Worm (Caenorhabditis elegans) whole organism, mixed stage, embryonic: ENCODE measurements around the gene nhr-129.

Experiments
- bed-3 ChIP-seq: fragments of 200-800 bp; sonication (Bioruptor generic); optimal IDR thresholded peaks from 3 replicates; lab custom pipeline; 2018; ENCODE audit warnings: mild to moderate bottlenecking, missing genetic modification characterization, moderate library complexity, missing compliant biosample characterization
- blmp-1 ChIP-seq: fragments of 150-350 bp; optimal IDR thresholded peaks from 2 replicates; lab custom pipeline; 2014; ENCODE audit warnings: missing biosample characterization, missing genetic modification characterization
- ceh-39 ChIP-seq: fragments of 150-350 bp; optimal IDR thresholded peaks from 2 replicates; lab custom pipeline; 2014; ENCODE audit warnings: missing biosample characterization, missing genetic modification characterization
- ceh-83 ChIP-seq: fragments of 200-800 bp; sonication (Bioruptor generic); optimal IDR thresholded peaks from 2 replicates; lab custom pipeline; 2018; ENCODE audit warnings: mild to moderate bottlenecking, missing genetic modification characterization, missing compliant biosample characterization
- ces-1 ChIP-seq: fragments of 150-350 bp; optimal IDR thresholded peaks from 2 replicates; lab custom pipeline; 2014; ENCODE audit warnings: missing biosample characterization, missing genetic modification reagents, missing genetic modification characterization
- cnd-1 ChIP-seq: fragments of 200-800 bp; sonication (Bioruptor generic); optimal IDR thresholded peaks from 2 replicates; lab custom pipeline; 2018; ENCODE audit warnings: mild to moderate bottlenecking, missing genetic modification characterization, missing compliant biosample characterization
- drap-1 ChIP-seq: fragments of 200-800 bp; sonication (Bioruptor generic); optimal IDR thresholded peaks from 3 replicates; lab custom pipeline; 2018; ENCODE audit warnings: mild to moderate bottlenecking, missing genetic modification characterization, missing compliant biosample characterization
- elt-3 ChIP-seq: fragments of 150-350 bp; optimal IDR thresholded peaks from 2 replicates; lab custom pipeline; 2014; ENCODE audit warnings: missing biosample characterization, missing genetic modification characterization
- flh-1 ChIP-seq: fragments of 200-800 bp; sonication (Bioruptor generic); optimal IDR thresholded peaks from 2 replicates; lab custom pipeline; 2018; ENCODE audit warnings: mild to moderate bottlenecking, missing genetic modification characterization, moderate library complexity, missing compliant biosample characterization
- ham-2 ChIP-seq: fragments of 200-800 bp; sonication (Bioruptor generic); optimal IDR thresholded peaks from 2 replicates; lab custom pipeline; 2018; ENCODE audit warnings: mild to moderate bottlenecking, missing genetic modification characterization, missing compliant biosample characterization
- hlh-1 ChIP-seq: fragments of 150-350 bp; optimal IDR thresholded peaks from 2 replicates; lab custom pipeline; 2014; ENCODE audit warnings: missing biosample characterization, missing genetic modification reagents, missing genetic modification characterization
- lin-13 ChIP-seq: fragments of 150-350 bp; optimal IDR thresholded peaks from 2 replicates; lab custom pipeline; 2014; ENCODE audit warnings: missing biosample characterization, missing genetic modification characterization
- lin-32 ChIP-seq: fragments of 200-800 bp; sonication (Bioruptor generic); optimal IDR thresholded peaks from 2 replicates; lab custom pipeline; 2018; ENCODE audit warnings: mild to moderate bottlenecking, missing genetic modification characterization, missing compliant biosample characterization
- lsy-2 ChIP-seq: fragments of 150-350 bp; optimal IDR thresholded peaks from 2 replicates; lab custom pipeline; 2014; ENCODE audit warnings: missing biosample characterization, missing genetic modification characterization
- mab-5 ChIP-seq: fragments of 150-350 bp; optimal IDR thresholded peaks from 2 replicates; lab custom pipeline; 2014; ENCODE audit warnings: missing biosample characterization, missing genetic modification characterization
- mls-2 ChIP-seq: sonication (generic microtip); optimal IDR thresholded peaks from 2 replicates; lab custom pipeline; 2016; ENCODE audit warnings: mild to moderate bottlenecking, missing genetic modification characterization, moderate library complexity, missing compliant biosample characterization
- nhr-12 ChIP-seq: fragments of 150-350 bp; optimal IDR thresholded peaks from 2 replicates; lab custom pipeline; 2014; ENCODE audit warnings: missing biosample characterization, missing genetic modification characterization
- nhr-2 ChIP-seq: fragments of 150-350 bp; optimal IDR thresholded peaks from 2 replicates; lab custom pipeline; 2014; ENCODE audit warnings: missing biosample characterization, missing genetic modification characterization
- nhr-237 ChIP-seq: fragments of 150-350 bp; optimal IDR thresholded peaks from 2 replicates; lab custom pipeline; 2014; ENCODE audit warnings: missing biosample characterization, missing genetic modification characterization
- nhr-28 ChIP-seq: fragments of 150-350 bp; optimal IDR thresholded peaks from 2 replicates; lab custom pipeline; 2014; ENCODE audit warnings: missing biosample characterization, missing genetic modification characterization
- nhr-76 ChIP-seq: sonication (generic microtip); optimal IDR thresholded peaks from 2 replicates; lab custom pipeline; 2017; ENCODE audit warnings: missing biosample characterization, missing genetic modification characterization
- sem-2 ChIP-seq: fragments of 200-800 bp; sonication (Bioruptor generic); optimal IDR thresholded peaks from 2 replicates; lab custom pipeline; 2018; ENCODE audit warnings: mild to moderate bottlenecking, missing genetic modification characterization, missing compliant biosample characterization
- snpc-4 ChIP-seq: fragments of 150-350 bp; optimal IDR thresholded peaks from 2 replicates; lab custom pipeline; 2014; ENCODE audit warnings: missing biosample characterization, missing genetic modification characterization
- sptf-1 ChIP-seq: sonication (generic microtip); optimal IDR thresholded peaks from 2 replicates; lab custom pipeline; 2017; ENCODE audit warnings: mild to moderate bottlenecking, missing genetic modification characterization, moderate library complexity, missing compliant biosample characterization
- tbx-8 ChIP-seq: fragments of 200-800 bp; sonication (Bioruptor generic); optimal IDR thresholded peaks from 2 replicates; lab custom pipeline; 2018; ENCODE audit warnings: mild to moderate bottlenecking, missing genetic modification characterization, moderate library complexity, missing compliant biosample characterization
- unc-120 ChIP-seq: sonication (generic microtip); optimal IDR thresholded peaks from 2 replicates; lab custom pipeline; 2017; ENCODE audit warnings: missing genetic modification characterization, missing compliant biosample characterization; ENCODE audit not compliant: poor library complexity, severe bottlenecking
- unc-39 ChIP-seq: fragments of 150-350 bp; optimal IDR thresholded peaks from 2 replicates; lab custom pipeline; 2014; ENCODE audit warnings: missing biosample characterization, missing genetic modification characterization
- unc-62 ChIP-seq: fragments of 150-350 bp; optimal IDR thresholded peaks from 2 replicates; lab custom pipeline; 2014; ENCODE audit warnings: missing biosample characterization, missing genetic modification reagents, missing genetic modification characterization
- zip-8 ChIP-seq: fragments of 150-350 bp; optimal IDR thresholded peaks from 2 replicates; lab custom pipeline; 2014; ENCODE audit warnings: missing biosample characterization, missing genetic modification characterization
- ztf-11 ChIP-seq: fragments of 150-350 bp; optimal IDR thresholded peaks from 2 replicates; lab custom pipeline; 2014; ENCODE audit warnings: missing biosample characterization, missing genetic modification characterization

nhr-129 gene

ce11 chrV:13298706-13299105 lies 32.1 kb downstream of the nhr-129 start:
- TF ChIP-seq hlh-1 (tag; lab: Kevin White, UChicago), result no peak
- TF ChIP-seq nhr-2, result no peak
- TF ChIP-seq tbx-8, result no peak
- no peak for TF ChIP-seq nhr-12 (tag; lab: Kevin White, UChicago)
- no peak for TF ChIP-seq bed-3
- no peak for TF ChIP-seq mab-5 (tag; lab: Kevin White, UChicago)
- TF ChIP-seq flh-1, result no peak
- TF ChIP-seq nhr-28 (tag; lab: Kevin White, UChicago), result no peak
- TF ChIP-seq ceh-39 (tag; lab: Kevin White, UChicago), result no peak
- TF ChIP-seq ham-2, result no peak
- no peak for TF ChIP-seq unc-62 (GFP tag; lab: Kevin White, UChicago)
- TF ChIP-seq zip-8 (tag; lab: Kevin White, UChicago), result no peak
- TF ChIP-seq unc-120 (tag; lab: Kevin White, UChicago), result no peak
- no peak for TF ChIP-seq blmp-1 (tag; lab: Kevin White, UChicago)
- no peak for TF ChIP-seq ceh-83
- no peak for TF ChIP-seq drap-1

- no peak for TF ChIP-seq ztf-11 (tag; lab: Kevin White, UChicago)
- TF ChIP-seq tbx-8, result no peak
- no peak for TF ChIP-seq lin-13 (tag; lab: Kevin White, UChicago)
- TF ChIP-seq ces-1 (GFP tag; lab: Kevin White, UChicago), result no peak
- TF ChIP-seq lsy-2 (tag; lab: Kevin White, UChicago), result no peak
- no peak for TF ChIP-seq mls-2 (tag; lab: Kevin White, UChicago)
- TF ChIP-seq nhr-76 (tag; lab: Kevin White, UChicago), result no peak
- TF ChIP-seq blmp-1 (tag; lab: Kevin White, UChicago), result no peak
- no peak for TF ChIP-seq elt-3 (tag; lab: Kevin White, UChicago)
- TF ChIP-seq ceh-83, result no peak
- TF ChIP-seq mab-5 (tag; lab: Kevin White, UChicago), result no peak
- no peak for TF ChIP-seq nhr-2
- no peak for TF ChIP-seq ceh-39 (tag; lab: Kevin White, UChicago)
- no peak for TF ChIP-seq drap-1
- no peak for TF ChIP-seq hlh-1 (tag; lab: Kevin White, UChicago)
- no peak for TF ChIP-seq flh-1
- TF ChIP-seq snpc-4 (tag; lab: Kevin White, UChicago), result no peak
- no peak for TF ChIP-seq nhr-12 (tag; lab: Kevin White, UChicago)
- no peak for TF ChIP-seq sem-2 (GFP tag; lab: Kevin White, UChicago)
These were observed 33.6 kb downstream of the nhr-129 start, which contains the start of gene C26E1.1 for ce11 chrV:13297220-13297619. TSS of gene C26E1.1 (plus strand) at chrV:13297520.

DNA sequence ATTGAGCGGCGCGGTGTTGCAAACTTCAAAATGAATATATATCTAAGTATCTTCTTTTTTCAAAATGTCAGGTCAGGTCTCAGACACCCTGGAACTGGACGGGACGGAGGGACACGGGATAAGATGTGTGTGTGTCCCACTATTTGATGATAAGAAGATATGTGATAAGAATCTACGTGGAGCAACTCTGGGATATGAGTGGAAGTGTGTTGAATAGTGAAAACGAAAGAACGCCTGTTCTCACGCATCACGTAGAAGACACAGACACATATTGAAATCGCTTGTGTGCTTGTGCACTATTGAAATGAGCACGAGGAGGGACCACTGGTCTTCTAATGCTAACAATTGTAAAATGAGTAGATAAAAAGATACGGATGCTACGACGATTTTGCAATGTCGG lies 35.0 kb downstream of the nhr-129 start, which contains the start of gene uig-1:
Gene uig-1 (minus strand): TSS at position 120 of the 400 bp plus-strand sequence.
- TF ChIP-seq hlh-1 (tag; lab: Kevin White, UChicago) (peak; percentile 47), lin-32 (no peak), sptf-1 (tag; lab: Kevin White, UChicago) (no peak)

DNA sequence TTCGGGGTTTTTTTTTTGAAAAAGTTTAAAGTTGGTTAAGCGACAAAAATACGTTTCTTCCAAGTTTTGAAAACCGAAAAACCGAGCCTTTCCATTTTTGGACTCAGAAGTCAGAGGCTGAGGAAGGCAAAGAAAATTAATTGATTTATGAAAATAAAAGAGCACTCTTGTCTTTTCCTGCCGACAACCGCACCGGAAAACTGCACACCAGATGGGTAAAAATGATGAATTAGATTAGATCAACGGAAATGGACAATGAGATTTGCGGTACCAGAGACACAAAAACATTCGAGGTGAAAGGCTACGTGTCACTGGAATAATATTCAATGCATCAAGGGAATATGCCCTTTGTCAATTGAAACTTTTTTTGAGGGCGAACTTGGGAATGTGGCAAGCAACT lies 36.3 kb downstream of the nhr-129 start:
- TF ChIP-seq ceh-83, result no peak
- no peak for TF ChIP-seq unc-39 (tag; lab: Kevin White, UChicago)
- peak; percentile 96 for TF ChIP-seq ces-1 (GFP tag; lab: Kevin White, UChicago)

DNA sequence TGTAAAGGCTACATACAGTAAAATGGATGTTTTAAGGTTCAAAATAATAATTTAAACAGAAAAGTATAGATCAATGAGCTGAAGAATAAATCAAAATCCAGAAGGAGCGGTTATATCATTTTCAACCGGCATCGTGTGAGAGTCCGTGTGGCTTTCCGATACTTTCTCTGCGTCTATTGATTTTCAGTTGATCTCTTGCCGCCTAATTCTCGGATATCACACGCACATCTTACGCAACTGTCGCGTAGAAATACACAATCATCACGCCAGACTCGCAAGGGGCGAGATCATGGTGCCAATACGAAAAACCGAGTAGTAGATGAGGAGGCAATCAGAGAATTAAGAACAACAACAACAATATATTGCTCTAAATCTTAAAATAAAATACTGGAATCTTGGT lies 41.9 kb downstream of the nhr-129 start:
- TF ChIP-seq unc-120 (tag; lab: Kevin White, UChicago) (peak; percentile 21), nhr-237 (tag; lab: Kevin White, UChicago) (no peak), tbx-8 (no peak), ztf-11 (tag; lab: Kevin White, UChicago) (no peak), mab-5 (tag; lab: Kevin White, UChicago) (no peak), lin-32 (no peak), nhr-12 (tag; lab: Kevin White, UChicago) (no peak), bed-3 (no peak), hlh-1 (tag; lab: Kevin White, UChicago) (peak; percentile 7), cnd-1 (tag; lab: Kevin White, UChicago) (no peak), unc-62 (GFP tag; lab: Kevin White, UChicago) (no peak), ceh-39 (tag; lab: Kevin White, UChicago) (no peak)

DNA sequence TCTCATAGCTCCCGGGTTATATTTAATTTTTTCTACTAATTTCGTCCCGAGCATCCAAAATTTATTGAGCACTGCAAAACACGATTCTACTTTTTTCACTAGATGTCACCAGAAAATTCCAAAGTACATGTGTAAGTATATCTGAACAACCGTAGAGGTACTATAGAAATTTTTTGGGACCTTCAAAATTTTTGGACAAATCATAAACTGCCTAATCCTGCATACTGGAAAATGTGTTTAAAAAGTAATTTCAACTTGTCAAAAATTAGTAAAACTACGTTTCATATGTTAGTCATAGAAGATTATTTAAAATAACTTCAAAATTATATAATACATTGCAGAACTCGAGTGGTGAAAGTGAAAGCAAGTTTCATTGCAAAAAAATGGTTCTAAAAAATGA lies 44.3 kb downstream of the nhr-129 start:
- TF ChIP-seq mab-5 (tag; lab: Kevin White, UChicago) (no peak), cnd-1 (tag; lab: Kevin White, UChicago) (no peak)
